Worm (Caenorhabditis elegans) whole organism, early embryonic: Measurements from ENCODE around the gene kgb-1.

Source experiments
- B0310.2 ChIP-seq: sonication (generic microtip); optimal IDR thresholded peaks from 2 replicates; lab custom pipeline; 2016; ENCODE audit warnings: mild to moderate bottlenecking, missing genetic modification characterization, missing compliant biosample characterization
- F13C5.2 ChIP-seq: sonication (generic microtip); optimal IDR thresholded peaks from 2 replicates; lab custom pipeline; 2017; ENCODE audit warnings: mild to moderate bottlenecking, missing genetic modification characterization, inconsistent platforms, missing compliant biosample characterization
- aly-1 ChIP-seq: sonication (generic microtip); optimal IDR thresholded peaks from 2 replicates; lab custom pipeline; 2016; ENCODE audit warnings: missing genetic modification characterization, missing compliant biosample characterization
- ama-1 ChIP-seq: fragments of 150-350 bp; optimal IDR thresholded peaks from 2 replicates; lab custom pipeline; 2014
- ceh-13 ChIP-seq: fragments of 200-800 bp; sonication (Bioruptor generic); optimal IDR thresholded peaks from 2 replicates; lab custom pipeline; 2018; ENCODE audit warnings: mild to moderate bottlenecking, missing genetic modification characterization, missing compliant biosample characterization
- ceh-36 ChIP-seq: sonication (generic microtip); optimal IDR thresholded peaks from 2 replicates; lab custom pipeline; 2016; ENCODE audit warnings: missing genetic modification characterization, inconsistent platforms, missing compliant biosample characterization
- ets-7 ChIP-seq: sonication (generic microtip); optimal IDR thresholded peaks from 2 replicates; lab custom pipeline; 2016; ENCODE audit warnings: missing genotype, missing genetic modification characterization, missing compliant biosample characterization
- flt-1 ChIP-seq: fragments of 200-800 bp; sonication (Bioruptor generic); IDR thresholded peaks from 2 replicates; pipeline ENCODE4 v1.3.6; 2022; ENCODE audit warnings: missing genetic modification characterization, missing compliant biosample characterization
- hmbx-1 ChIP-seq: sonication (generic microtip); optimal IDR thresholded peaks from 2 replicates; lab custom pipeline; 2016; ENCODE audit warnings: mild to moderate bottlenecking, missing genetic modification characterization, missing compliant biosample characterization
- hmg-4 ChIP-seq: fragments of 200-800 bp; sonication (Bioruptor generic); optimal IDR thresholded peaks from 2 replicates; lab custom pipeline; 2018; ENCODE audit warnings: mild to moderate bottlenecking, missing genetic modification characterization, missing compliant biosample characterization
- hnd-1 ChIP-seq: sonication (generic microtip); optimal IDR thresholded peaks from 2 replicates; lab custom pipeline; 2016; ENCODE audit warnings: missing genetic modification characterization, missing compliant biosample characterization
- pes-1 ChIP-seq: fragments of 200-800 bp; sonication (Bioruptor generic); IDR thresholded peaks from 2 replicates; pipeline ENCODE4 v1.3.6; 2022; ENCODE audit warnings: missing genetic modification reagents, missing genetic modification characterization, missing compliant biosample characterization
- scrt-1 ChIP-seq: fragments of 200-800 bp; sonication (Bioruptor generic); IDR thresholded peaks from 2 replicates; pipeline ENCODE4 v1.3.6; 2022; ENCODE audit warnings: missing genetic modification characterization, missing compliant biosample characterization
- sea-1 ChIP-seq: fragments of 200-800 bp; sonication (Bioruptor generic); conservative IDR thresholded peaks from 2 replicates; pipeline ENCODE4 v1.3.6; 2022; ENCODE audit warnings: missing genetic modification characterization, missing compliant biosample characterization
- tbx-11 ChIP-seq: fragments of 200-800 bp; sonication (Bioruptor generic); IDR thresholded peaks from 2 replicates; pipeline ENCODE4 v1.3.6; 2022; ENCODE audit warnings: missing genetic modification characterization, missing compliant biosample characterization
- tbx-37 ChIP-seq: fragments of 200-800 bp; sonication (Bioruptor generic); conservative IDR thresholded peaks from 2 replicates; pipeline ENCODE4 v1.3.6; 2022; ENCODE audit warnings: missing genetic modification reagents, missing genetic modification characterization, missing compliant biosample characterization
- tra-4 ChIP-seq: sonication (generic microtip); optimal IDR thresholded peaks from 2 replicates; lab custom pipeline; 2017; ENCODE audit warnings: missing genetic modification characterization, missing compliant biosample characterization

The kgb-1 gene

DNA sequence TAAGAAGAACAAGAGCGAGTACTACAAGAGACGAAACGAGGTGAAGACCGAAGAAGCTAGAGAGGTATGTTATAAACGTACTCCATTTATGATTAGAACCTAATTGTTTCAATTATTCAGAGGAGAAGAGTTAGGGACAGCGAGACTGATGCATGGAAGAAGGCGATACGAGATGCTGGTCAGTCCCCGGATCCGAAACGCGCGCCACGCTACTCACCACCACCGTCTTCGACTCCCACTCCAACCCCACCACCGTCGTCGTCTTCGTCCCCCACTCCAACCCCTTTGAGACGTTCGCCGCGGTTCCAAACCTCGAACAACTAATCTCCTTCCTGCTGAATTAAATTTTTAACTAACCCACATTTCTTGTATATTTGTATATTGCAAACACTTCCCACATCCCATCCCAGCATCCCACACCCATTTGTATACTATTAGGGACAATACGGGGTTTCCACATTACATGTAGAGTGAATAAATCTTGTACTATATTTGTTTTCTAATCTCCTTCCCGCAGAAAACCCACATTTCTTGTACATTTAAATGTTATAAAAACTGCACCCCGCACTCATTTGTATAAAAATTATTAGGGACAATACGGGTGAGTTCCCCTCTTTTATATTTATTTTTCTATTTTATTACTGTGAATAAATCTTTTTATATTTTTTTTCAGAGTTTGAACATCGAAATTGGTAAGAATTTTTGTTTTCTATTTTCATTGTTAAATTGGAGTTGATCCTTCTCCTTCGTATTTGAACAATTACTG is 22.4 kb downstream of the kgb-1 start:
- no peak for TF ChIP-seq hnd-1
- no peak for TF ChIP-seq scrt-1 (GFP tag; lab: Robert Waterston, UW)
- no peak for TF ChIP-seq aly-1
- no peak for TF ChIP-seq F13C5.2 (tag; lab: Kevin White, UChicago)
- no peak for TF ChIP-seq B0310.2
- no peak for TF ChIP-seq sea-1 (GFP tag; lab: Robert Waterston, UW)
- TF ChIP-seq hmg-4 (GFP tag; lab: Kevin White, UChicago), result no peak
- TF ChIP-seq ama-1 (lab: Kevin White, UChicago), result no peak
- TF ChIP-seq tra-4 (tag; lab: Kevin White, UChicago), result no peak
- no peak for TF ChIP-seq flt-1 (GFP tag; lab: Robert Waterston, UW)
- TF ChIP-seq pes-1 (GFP tag; lab: Robert Waterston, UW), result no peak
- TF ChIP-seq tbx-11 (GFP tag; lab: Robert Waterston, UW), result no peak
- no peak for TF ChIP-seq hmbx-1 (tag; lab: Kevin White, UChicago)
- no peak for TF ChIP-seq tbx-37 (GFP tag; lab: Robert Waterston, UW)
- TF ChIP-seq ceh-36, result no peak
- TF ChIP-seq ets-7 (tag; lab: Kevin White, UChicago), result no peak
- no peak for TF ChIP-seq ceh-13 (GFP tag; lab: Kevin White, UChicago)

- TF ChIP-seq ceh-36 (no peak), pes-1 (GFP tag; lab: Robert Waterston, UW) (no peak), tbx-37 (GFP tag; lab: Robert Waterston, UW) (no peak), flt-1 (GFP tag; lab: Robert Waterston, UW) (no peak), B0310.2 (no peak), ama-1 (lab: Kevin White, UChicago) (no peak), ceh-13 (GFP tag; lab: Kevin White, UChicago) (no peak)
Observed at ce11 chrIV:386576-386975, 23.3 kb downstream of the kgb-1 start, which contains the start of gene T07A9.14. T07A9.14 (plus strand) TSS chrIV:386699.

ce11 chrIV:385150-385937 is 24.5 kb downstream of the kgb-1 start, which contains the start of gene rps-24:
rps-24 (plus strand) TSS chrIV:385887.
- TF ChIP-seq flt-1 (GFP tag; lab: Robert Waterston, UW) (peak; percentile 68; the same call in 1 of the 2 replicates), ets-7 (tag; lab: Kevin White, UChicago) (peak; percentile 83), F13C5.2 (tag; lab: Kevin White, UChicago) (peak; percentile 51), hnd-1 (peak; percentile 43), tbx-37 (GFP tag; lab: Robert Waterston, UW) (peak; percentile 69), tbx-11 (GFP tag; lab: Robert Waterston, UW) (peak; percentile 53; the same call in 1 of the 2 replicates), sea-1 (GFP tag; lab: Robert Waterston, UW) (peak; percentile 64), aly-1 (peak; percentile 48), scrt-1 (GFP tag; lab: Robert Waterston, UW) (peak; percentile 50; the same call in 1 of the 2 replicates), pes-1 (GFP tag; lab: Robert Waterston, UW) (peak; percentile 85), hmg-4 (GFP tag; lab: Kevin White, UChicago) (peak; percentile 50)

DNA sequence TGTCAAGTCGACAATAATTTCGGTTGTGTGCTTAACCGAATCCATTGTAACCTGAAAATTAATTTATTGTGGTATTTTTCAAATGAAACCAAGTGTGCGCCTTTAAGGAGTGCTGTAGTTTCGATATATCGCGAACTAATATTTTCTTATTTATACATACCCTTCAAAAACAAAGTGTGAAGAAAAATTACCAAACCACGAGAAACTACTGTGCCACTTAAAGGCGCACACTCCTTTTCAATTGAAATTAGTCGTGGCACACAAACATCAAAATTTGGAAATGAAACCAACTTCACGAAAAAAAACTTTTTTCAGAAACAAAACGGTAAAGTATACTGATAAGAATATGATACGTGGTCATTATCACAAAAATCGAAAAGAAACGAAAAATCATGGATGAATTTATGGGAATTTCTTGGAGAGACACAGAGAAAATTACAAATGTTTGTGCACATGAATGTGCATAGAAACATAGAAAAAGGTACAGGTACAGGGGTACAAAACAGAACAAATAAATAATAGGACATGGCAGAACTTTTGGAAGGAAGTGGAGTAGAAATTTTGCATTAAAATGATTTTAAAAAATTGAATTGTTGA is 26.6 kb downstream of the kgb-1 start, which contains the start of gene spl-1:
spl-1 (minus strand) TSS at position 51 of the 597 bp plus-strand sequence.
- TF ChIP-seq tbx-11 (GFP tag; lab: Robert Waterston, UW) (no peak), ceh-36 (no peak), flt-1 (GFP tag; lab: Robert Waterston, UW) (no peak), ama-1 (lab: Kevin White, UChicago) (no peak), tbx-37 (GFP tag; lab: Robert Waterston, UW) (no peak), ceh-13 (GFP tag; lab: Kevin White, UChicago) (no peak)

- no peak for TF ChIP-seq scrt-1 (GFP tag; lab: Robert Waterston, UW)
- TF ChIP-seq hmg-4 (GFP tag; lab: Kevin White, UChicago), result no peak
- TF ChIP-seq ama-1 (lab: Kevin White, UChicago), result no peak
- no peak for TF ChIP-seq tbx-37 (GFP tag; lab: Robert Waterston, UW)
- TF ChIP-seq aly-1, result no peak
- no peak for TF ChIP-seq sea-1 (GFP tag; lab: Robert Waterston, UW)
- no peak for TF ChIP-seq flt-1 (GFP tag; lab: Robert Waterston, UW)
- TF ChIP-seq tra-4 (tag; lab: Kevin White, UChicago), result no peak
- no peak for TF ChIP-seq pes-1 (GFP tag; lab: Robert Waterston, UW)
- no peak for TF ChIP-seq B0310.2
- no peak for TF ChIP-seq tbx-11 (GFP tag; lab: Robert Waterston, UW)
- TF ChIP-seq ceh-36, result no peak
- TF ChIP-seq ceh-13 (GFP tag; lab: Kevin White, UChicago), result no peak
- TF ChIP-seq F13C5.2 (tag; lab: Kevin White, UChicago), result no peak
- TF ChIP-seq hmbx-1 (tag; lab: Kevin White, UChicago), result no peak
- TF ChIP-seq hnd-1, result no peak
- TF ChIP-seq ets-7 (tag; lab: Kevin White, UChicago), result no peak
Observed at ce11 chrIV:379605-380004, 30.2 kb downstream of the kgb-1 start.

DNA sequence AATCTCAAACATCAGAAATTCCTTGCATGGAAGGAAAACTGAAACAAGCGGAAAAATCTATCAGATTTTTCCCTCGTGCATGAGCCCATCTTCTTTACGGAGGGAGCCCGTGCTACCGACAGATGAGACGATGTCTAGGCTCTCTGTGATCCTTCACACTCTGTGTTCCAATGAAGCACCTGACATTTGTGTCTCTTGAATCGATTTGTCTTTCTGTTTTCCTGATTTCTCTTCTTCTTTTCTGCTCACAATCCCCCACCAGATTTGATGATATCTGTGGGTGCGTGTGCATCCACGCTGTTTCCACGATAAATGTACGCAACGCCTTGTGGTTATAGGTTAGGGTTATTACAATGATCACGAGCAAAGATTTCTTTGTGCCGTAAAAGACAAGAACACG is 31.0 kb downstream of the kgb-1 start:
- TF ChIP-seq scrt-1 (GFP tag; lab: Robert Waterston, UW), result no peak
- TF ChIP-seq aly-1, result no peak
- no peak for TF ChIP-seq hmg-4 (GFP tag; lab: Kevin White, UChicago)
- no peak for TF ChIP-seq hnd-1
- no peak for TF ChIP-seq sea-1 (GFP tag; lab: Robert Waterston, UW)
- TF ChIP-seq ama-1 (lab: Kevin White, UChicago), result no peak
- no peak for TF ChIP-seq hmbx-1 (tag; lab: Kevin White, UChicago)
- TF ChIP-seq pes-1 (GFP tag; lab: Robert Waterston, UW), result no peak
